Worm (Caenorhabditis elegans) whole organism, young adult: ENCODE data around the gene clec-121.

Experiments
- B0035.1 ChIP-seq: sonication (generic microtip); optimal IDR thresholded peaks from 2 replicates; lab custom pipeline; 2016; ENCODE audit warnings: missing genetic modification characterization, mild to moderate bottlenecking, missing compliant biosample characterization, missing genotype, missing genetic modification reagents
- Y53G8AR.9 ChIP-seq: fragments of 200-800 bp; sonication (Bioruptor generic); conservative IDR thresholded peaks from 2 replicates; pipeline ENCODE4 v1.3.6; 2022; ENCODE audit warnings: missing genetic modification reagents, missing genetic modification characterization, missing compliant biosample characterization
- atf-7 ChIP-seq: sonication (generic microtip); optimal IDR thresholded peaks from 2 replicates; lab custom pipeline; 2017; ENCODE audit warnings: mild to moderate bottlenecking, missing genetic modification characterization, missing compliant biosample characterization
- ceh-79 ChIP-seq: sonication (generic microtip); optimal IDR thresholded peaks from 2 replicates; lab custom pipeline; 2017; ENCODE audit warnings: mild to moderate bottlenecking, missing genetic modification characterization, missing compliant biosample characterization
- lin-40 ChIP-seq: sonication (generic microtip); optimal IDR thresholded peaks from 2 replicates; lab custom pipeline; 2016; ENCODE audit warnings: missing genetic modification characterization, mild to moderate bottlenecking, missing compliant biosample characterization, missing genotype, missing genetic modification reagents
- unc-130 ChIP-seq: sonication (generic microtip); optimal IDR thresholded peaks from 2 replicates; lab custom pipeline; 2016; ENCODE audit warnings: missing genetic modification reagents, missing genetic modification characterization, missing compliant biosample characterization

DNA sequence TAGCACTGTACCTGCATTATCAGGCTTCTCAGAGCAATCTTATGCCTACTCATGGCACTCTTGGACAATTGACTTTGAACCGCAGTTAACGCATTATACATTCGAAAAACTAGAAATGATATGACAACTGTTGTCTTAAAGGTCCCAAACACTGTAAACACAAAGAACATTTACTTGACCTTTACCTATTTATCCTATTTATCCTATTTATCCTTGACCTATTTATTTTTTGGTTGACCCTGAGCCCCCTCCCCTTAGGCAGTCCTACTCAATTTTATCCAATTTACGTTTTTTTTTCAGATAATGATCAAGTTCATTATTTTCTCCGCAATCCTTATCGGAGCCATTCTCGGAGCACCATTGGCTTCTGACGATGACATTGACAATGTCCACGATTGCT lies 49.5 kb downstream of the clec-121 start, which contains the start of the genes T10D4.14 and T10D4.19:
- no peak for TF ChIP-seq atf-7 (tag; lab: Kevin White, UChicago)
- TF ChIP-seq lin-40 = no peak
- no peak for TF ChIP-seq ceh-79 (tag; lab: Kevin White, UChicago)
- no peak for TF ChIP-seq unc-130 (GFP tag; lab: Kevin White, UChicago)
- TF ChIP-seq B0035.1 (tag; lab: Kevin White, UChicago) = no peak
- no peak for TF ChIP-seq Y53G8AR.9
